Fruit fly (Drosophila melanogaster): ENCODE results near the gene CG7573.

CG7573 gene

DNA sequence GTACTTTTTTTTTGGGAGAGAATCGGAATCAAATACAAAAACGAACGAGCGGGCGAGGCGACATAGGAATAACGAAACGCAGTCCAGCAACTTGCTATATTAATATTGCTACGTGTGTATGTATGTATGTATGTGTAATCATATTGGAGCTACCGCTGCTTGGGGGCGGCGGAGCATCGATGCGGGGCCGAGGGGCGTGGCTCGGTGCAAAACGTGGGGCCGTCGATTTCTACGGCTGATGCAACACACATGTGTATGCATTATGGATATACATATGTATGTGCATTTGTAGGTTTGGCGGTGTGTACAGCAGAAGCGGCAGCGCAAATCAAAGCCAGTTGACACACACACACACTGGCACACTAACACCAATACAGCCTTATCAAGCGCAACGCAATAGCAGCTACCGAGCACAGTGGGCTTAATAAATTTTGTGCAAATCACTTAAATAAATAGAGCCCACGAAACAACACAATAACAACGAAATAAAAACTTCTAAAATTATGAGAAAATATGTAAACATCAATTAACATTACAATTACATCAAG is 19.3 kb upstream of the CG7573 start (continued):
- peak; percentile 46; the same call in 1 of the 2 replicates for TF ChIP-seq Atf6 (GFP tag; IDR thresholded peaks at IDR 0.05)
- no peak for TF ChIP-seq NK7.1 (GFP tag; optimal IDR thresholded peaks at IDR 0.05)
- peak; percentile 41 for TF ChIP-seq sisA (GFP tag; IDR thresholded peaks at IDR 0.05)
- TF ChIP-seq Side (GFP tag; optimal IDR thresholded peaks at IDR 0.05): no peak
- TF ChIP-seq CG1024 (GFP tag; IDR thresholded peaks at IDR 0.05): peak; percentile 33; the same call in 1 of the 2 replicates
- TF ChIP-seq Dll (GFP tag; IDR thresholded peaks at IDR 0.05; ENCODE audit: partially characterized antibody): no peak
- TF ChIP-seq CG13424 (tag; optimal IDR thresholded peaks at IDR 0.05): no peak
- TF ChIP-seq ken (GFP tag; IDR thresholded peaks at IDR 0.05): 0 out of 3 replicates have a peak, but pooled peaks have one; percentile 30
- TF ChIP-seq p53 (GFP tag; optimal IDR thresholded peaks at IDR 0.05): no peak
- no peak for TF ChIP-seq inv (GFP tag; IDR thresholded peaks at IDR 0.05; ENCODE audit: partially characterized antibody)
- 0 out of 3 replicates have a peak, but pooled peaks have one; percentile 29 for TF ChIP-seq Opbp (GFP tag; IDR thresholded peaks at IDR 0.05; ENCODE audit: partially characterized antibody)
- TF ChIP-seq sens-2 (GFP tag; IDR thresholded peaks at IDR 0.05): peak; percentile 79
- peak; percentile 24; the same call in 1 of the 2 replicates for TF ChIP-seq onecut (GFP tag; IDR thresholded peaks at IDR 0.05)
- peak; percentile 79 for TF ChIP-seq Adf1 (GFP tag; IDR thresholded peaks at IDR 0.05)
- peak; percentile 87 for TF ChIP-seq CG12769 (tag; optimal IDR thresholded peaks at IDR 0.05)
- TF ChIP-seq jigr1 (GFP tag; IDR thresholded peaks at IDR 0.05): no peak
- peak; percentile 56; the same call in 1 of the 2 replicates for TF ChIP-seq lmd (GFP tag; IDR thresholded peaks at IDR 0.05)
- no peak for TF ChIP-seq CG8089 (GFP tag; optimal IDR thresholded peaks at IDR 0.05)
- TF ChIP-seq klu (GFP tag; IDR thresholded peaks at IDR 0.05): no peak
- TF ChIP-seq zfh2 (GFP tag; optimal IDR thresholded peaks at IDR 0.05): no peak
- no peak for TF ChIP-seq jumu (GFP tag; optimal IDR thresholded peaks at IDR 0.05)
- TF ChIP-seq Aef1 (GFP tag; IDR thresholded peaks at IDR 0.05): peak; percentile 33; the same call in 1 of the 3 replicates
- TF ChIP-seq CG4328 (GFP tag; optimal IDR thresholded peaks at IDR 0.05): peak; percentile 11
- TF ChIP-seq CG1792 (GFP tag; optimal IDR thresholded peaks at IDR 0.05): no peak
- TF ChIP-seq bbx (GFP tag; IDR thresholded peaks at IDR 0.05; ENCODE audit: partially characterized antibody): no peak; the same call in 1 of the 2 replicates
- TF ChIP-seq CG14014 (GFP tag; IDR thresholded peaks at IDR 0.05): 0 out of 2 replicates have a peak, but pooled peaks have one; percentile 27
- no peak for TF ChIP-seq Kr (GFP tag; optimal IDR thresholded peaks at IDR 0.05)
- TF ChIP-seq Pdp1 (GFP tag; optimal IDR thresholded peaks at IDR 0.05): peak in 1 of 2 experiments; percentile 48
- no peak for TF ChIP-seq CG3726 (GFP tag; IDR thresholded peaks at IDR 0.05)
- TF ChIP-seq HLHmδ (GFP tag; optimal IDR thresholded peaks at IDR 0.05): no peak
- peak; percentile 89 for TF ChIP-seq kni (GFP tag; optimal IDR thresholded peaks at IDR 0.05)
- no peak for TF ChIP-seq zfh1 (GFP tag; IDR thresholded peaks at IDR 0.05)
- TF ChIP-seq hbn (GFP tag; IDR thresholded peaks at IDR 0.05; ENCODE audit: partially characterized antibody): no peak
- TF ChIP-seq mam (GFP tag; optimal IDR thresholded peaks at IDR 0.05): peak; percentile 3
- peak; percentile 39; the same call in 1 of the 3 replicates for TF ChIP-seq croc (GFP tag; conservative IDR thresholded peaks at IDR 0.05)
- peak; percentile 56 for TF ChIP-seq abd-A (tag; optimal IDR thresholded peaks at IDR 0.05)
- TF ChIP-seq Elba2 (GFP tag; optimal IDR thresholded peaks at IDR 0.05): no peak
- TF ChIP-seq H15 (GFP tag; IDR thresholded peaks at IDR 0.05): peak; percentile 44; the same call in 1 of the 3 replicates
- TF ChIP-seq CG1233 (GFP tag; optimal IDR thresholded peaks at IDR 0.05): no peak

DNA sequence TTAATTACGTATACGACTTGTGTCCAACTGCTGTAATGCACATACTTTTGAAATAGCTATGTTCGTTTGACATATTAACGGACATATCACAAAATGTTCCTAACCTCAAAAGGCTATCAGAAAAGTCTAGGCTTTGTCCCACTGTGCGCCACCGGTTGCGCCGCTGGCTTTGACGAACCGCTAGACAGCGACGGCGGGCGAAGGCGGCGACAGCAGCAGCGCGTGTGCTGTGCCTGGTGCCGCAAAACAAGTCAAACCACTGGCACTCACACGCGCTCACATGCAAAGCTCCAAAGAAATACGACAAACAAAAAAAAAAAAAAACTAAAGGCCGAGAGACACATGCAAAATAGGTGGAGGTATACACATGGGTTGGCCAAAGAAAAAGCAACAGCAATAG is 18.2 kb upstream of the CG7573 start:
- TF ChIP-seq dpn (GFP tag; optimal IDR thresholded peaks at IDR 0.05) (no peak), dysf (GFP tag; IDR thresholded peaks at IDR 0.05) (peak; percentile 43; the same call in 1 of the 3 replicates), CG16815 (GFP tag; optimal IDR thresholded peaks at IDR 0.05) (no peak), BtbVII (GFP tag; optimal IDR thresholded peaks at IDR 0.05) (no peak), NFAT (GFP tag; IDR thresholded peaks at IDR 0.05) (peak; percentile 77), ap (GFP tag; IDR thresholded peaks at IDR 0.05) (no peak), nerfin-2 (GFP tag; IDR thresholded peaks at IDR 0.05; ENCODE audit: partially characterized antibody) (no peak), Pdp1 (GFP tag; optimal IDR thresholded peaks at IDR 0.05) (peak in 1 of 2 experiments; percentile 9), B-H1 (GFP tag; IDR thresholded peaks at IDR 0.05) (peak; percentile 26; the same call in 2 of the 3 replicates), sqz (GFP tag; optimal IDR thresholded peaks at IDR 0.05) (peak; percentile 39), CG1832 (GFP tag; optimal IDR thresholded peaks at IDR 0.05) (no peak), kay (GFP tag; optimal IDR thresholded peaks at IDR 0.05) (no peak), CG12942 (GFP tag; optimal IDR thresholded peaks at IDR 0.05) (no peak), Xrp1 (GFP tag; IDR thresholded peaks at IDR 0.05) (peak; percentile 43; the same call in 1 of the 2 replicates)

Data from whole organism, embryonic.